Fruit fly (Drosophila melanogaster): ENCODE results near the gene Las.

Gene Las

dm6 chr3L:20448773-20449172, 16.6 kb upstream of the Las start:
- TF ChIP-seq noc (tag; optimal IDR thresholded peaks at IDR 0.05) = no peak

DNA sequence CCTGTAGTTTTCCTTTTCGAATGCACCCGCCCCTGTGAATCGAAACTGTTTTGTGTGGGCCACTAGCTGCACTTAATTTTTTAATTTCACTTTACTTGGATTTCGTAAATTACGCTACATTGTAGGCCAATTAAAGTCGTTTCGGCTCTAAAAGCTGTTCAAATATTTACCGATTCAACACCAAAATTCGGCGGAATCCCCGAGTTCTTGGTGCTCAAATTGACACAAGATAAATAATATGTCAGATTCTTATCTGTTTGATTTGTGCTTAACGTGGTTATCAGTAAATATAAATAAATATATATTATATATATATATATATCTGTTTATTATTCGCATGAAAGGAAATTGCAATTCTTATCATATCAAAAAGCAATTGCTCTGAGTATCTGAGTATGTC, 15.8 kb upstream of the Las start:
- peak; percentile 25 for TF ChIP-seq noc (tag; optimal IDR thresholded peaks at IDR 0.05)

DNA sequence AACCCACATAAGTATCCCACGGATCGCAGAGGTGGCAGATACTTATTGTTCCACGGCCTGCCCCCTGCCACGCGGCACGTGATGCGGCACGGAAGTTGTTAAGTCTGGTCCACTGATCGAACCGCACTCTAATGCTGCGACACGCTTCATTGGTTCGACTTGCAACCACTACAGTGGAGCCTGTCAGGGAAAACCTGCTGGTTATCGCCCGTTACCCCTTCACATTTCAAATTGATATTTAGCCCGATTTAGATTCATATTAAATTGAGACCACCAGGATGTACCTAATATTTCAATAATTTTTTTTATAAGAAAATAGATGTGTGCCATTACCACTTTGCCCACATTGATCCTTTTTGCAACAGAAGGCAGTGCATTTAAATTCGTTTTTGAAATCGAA, 15.2 kb upstream of the Las start:
- TF ChIP-seq noc (tag; optimal IDR thresholded peaks at IDR 0.05) = no peak

DNA sequence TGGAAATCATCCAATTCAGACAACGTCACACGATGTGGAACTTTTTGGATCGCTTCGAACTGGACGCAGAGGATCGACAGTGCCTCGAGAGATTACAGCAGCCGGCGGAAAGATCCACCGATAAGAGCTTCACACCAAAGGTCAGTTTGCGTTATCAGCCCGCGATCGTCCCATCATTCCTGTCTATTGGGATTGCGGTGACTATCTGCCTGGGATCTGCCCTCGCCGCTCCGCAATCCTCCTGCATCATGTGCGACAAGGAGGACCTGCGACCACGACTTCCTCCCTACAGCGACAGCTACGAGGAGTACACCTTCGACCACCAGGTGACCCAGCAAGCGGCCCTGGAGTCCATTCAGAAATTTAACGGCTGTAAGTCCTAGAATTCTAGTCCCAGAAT, 13.9 kb upstream of the Las start:
- TF ChIP-seq noc (tag; optimal IDR thresholded peaks at IDR 0.05) = no peak

DNA sequence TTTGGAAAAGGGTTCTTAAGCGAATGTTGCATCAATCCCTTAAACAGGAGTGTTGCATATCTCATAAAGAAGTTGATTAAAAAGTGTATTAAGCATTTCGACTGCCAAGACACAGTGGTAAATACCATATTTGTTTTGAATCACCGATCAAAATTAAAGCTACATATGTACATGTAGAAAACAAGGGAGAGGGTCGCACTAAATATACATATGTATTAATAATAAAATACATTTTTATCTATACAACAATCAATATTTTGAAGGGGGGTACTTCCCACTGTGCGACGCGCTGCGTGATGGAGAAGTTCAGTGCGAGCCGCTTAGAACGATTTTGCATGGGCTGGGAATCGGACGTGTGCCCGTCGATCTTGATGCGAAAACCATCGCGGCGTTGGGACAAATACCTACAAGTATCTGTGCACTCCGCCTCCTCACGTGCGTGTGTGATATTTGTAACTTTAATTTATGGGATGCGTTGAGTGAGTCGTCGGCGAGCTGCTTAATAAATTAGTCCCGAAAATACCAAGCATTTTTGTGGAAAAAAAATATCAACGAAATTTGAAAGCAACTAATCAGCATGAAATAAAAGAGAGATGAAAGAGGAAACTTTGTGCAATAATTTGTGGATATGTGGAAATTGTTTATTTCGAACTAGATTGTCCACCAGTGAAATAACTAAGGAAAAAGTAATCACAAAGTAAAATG, 12.8 kb upstream of the Las start:
- TF ChIP-seq noc (tag; optimal IDR thresholded peaks at IDR 0.05) = peak; percentile 83

DNA sequence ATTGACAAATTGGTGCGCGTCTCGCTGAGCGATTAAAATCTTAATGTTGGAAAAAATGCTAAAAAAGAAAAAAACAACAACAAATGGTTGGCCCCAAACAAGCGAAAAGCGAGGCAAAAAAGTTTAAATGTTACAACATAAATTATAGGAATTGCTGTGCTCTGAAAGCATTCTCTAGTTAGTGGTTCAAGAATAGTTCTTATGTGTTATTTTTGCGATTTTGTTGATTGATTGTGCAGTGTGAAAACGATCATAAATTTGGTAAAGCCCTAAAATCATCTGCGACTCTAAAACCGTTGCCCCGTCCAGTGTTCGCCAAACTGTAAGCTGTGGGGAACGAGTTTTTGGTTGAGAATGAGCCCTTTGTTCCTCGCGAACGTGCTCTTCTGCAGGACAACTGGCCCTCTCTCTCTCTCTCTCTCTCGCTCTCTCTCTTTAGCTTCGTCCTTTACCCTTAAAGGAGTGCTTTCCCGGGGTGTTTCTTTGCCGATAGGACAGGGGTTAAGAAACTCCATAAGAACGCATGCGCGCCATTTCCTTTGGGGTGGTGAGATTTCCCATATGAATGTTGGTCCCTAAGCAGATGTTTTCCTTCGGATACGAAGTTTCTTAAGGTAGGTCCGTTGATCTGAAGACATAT, 10.6 kb upstream of the Las start:
- no peak for TF ChIP-seq noc (tag; optimal IDR thresholded peaks at IDR 0.05)

- TF ChIP-seq noc (tag; optimal IDR thresholded peaks at IDR 0.05) = peak; percentile 51
These were observed 9.7 kb upstream of the Las start, which contains the start of gene CG5910 for dm6 chr3L:20441632-20442469. Gene CG5910, plus strand, starts transcription at chr3L:20442419.

- TF ChIP-seq noc (tag; optimal IDR thresholded peaks at IDR 0.05) = no peak
These were observed 8.8 kb upstream of the Las start for dm6 chr3L:20440902-20441429.

DNA sequence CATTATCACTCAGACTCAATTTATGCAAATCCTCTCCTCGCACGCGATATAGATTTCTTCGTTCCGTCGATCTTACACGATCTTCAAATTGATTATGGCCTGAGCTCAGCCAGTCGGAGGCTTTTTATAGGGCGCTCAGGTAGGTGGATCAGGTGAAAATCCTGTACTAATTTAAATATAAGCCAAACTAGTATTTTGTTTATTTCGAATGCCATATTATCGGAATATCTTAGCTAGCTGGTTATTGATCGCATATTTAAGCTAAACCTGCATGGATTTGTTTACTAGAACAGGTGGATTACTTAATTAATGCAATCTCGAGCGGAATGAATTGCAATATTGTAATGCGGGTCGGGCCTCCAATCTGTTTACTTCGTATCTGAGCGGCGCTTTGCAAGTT, 7.6 kb upstream of the Las start, which contains the start of gene Hpd:
Hpd (minus strand) TSS at position 101 of the 400 bp plus-strand sequence.
- no peak for TF ChIP-seq noc (tag; optimal IDR thresholded peaks at IDR 0.05)

DNA sequence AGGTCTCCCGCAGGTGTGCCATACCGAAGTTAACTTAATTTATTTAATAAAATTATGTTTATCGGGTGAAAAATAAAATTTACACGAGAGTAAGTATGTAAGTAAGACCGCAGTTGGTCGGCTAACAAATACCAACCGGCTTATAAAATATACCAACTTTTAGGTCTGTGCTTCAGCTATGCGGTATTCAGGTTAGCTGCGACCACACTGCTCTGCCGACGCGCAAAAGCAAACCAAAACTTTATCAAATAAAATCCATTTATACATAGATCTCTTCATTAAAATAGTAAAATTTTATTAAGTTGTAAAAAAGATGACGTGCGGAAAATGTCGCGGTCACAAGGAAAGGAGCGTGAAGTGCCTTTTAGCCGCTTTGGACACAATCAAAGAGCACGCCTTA, 3.9 kb upstream of the Las start, which contains the start of the genes mRpL15 and CtIP:
mRpL15 (minus strand) TSS at position 141 of the 400 bp plus-strand sequence.
CtIP (plus strand) TSS at position 182 of the 400 bp plus-strand sequence.
- TF ChIP-seq noc (tag; optimal IDR thresholded peaks at IDR 0.05) = no peak

DNA sequence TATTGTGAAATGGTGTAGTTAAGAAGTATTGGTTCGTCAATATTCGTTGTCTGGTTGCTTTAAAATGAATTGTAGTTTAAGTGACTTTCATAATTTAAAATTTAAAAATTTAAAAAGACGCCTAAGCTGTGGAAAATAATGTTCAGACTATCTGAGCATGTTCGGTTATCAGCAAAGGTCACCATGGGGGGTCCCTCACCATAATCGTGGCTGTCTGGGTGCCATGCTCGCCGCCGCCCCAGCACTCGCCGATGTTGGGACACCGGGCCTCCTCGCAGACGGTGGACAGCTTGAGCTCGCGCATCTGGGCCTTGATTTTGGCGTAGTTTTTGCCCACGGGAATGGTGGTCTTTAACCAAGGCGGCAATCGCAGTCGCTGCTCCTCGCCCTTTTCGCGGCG, 542 bp downstream of the Las start:
- TF ChIP-seq noc (tag; optimal IDR thresholded peaks at IDR 0.05) = no peak

dm6 chr3L:20430182-20430581, 2.0 kb downstream of the Las start, which contains the start of gene CG5262:
Gene CG5262, minus strand, starts transcription at chr3L:20430475.
- no peak for TF ChIP-seq noc (tag; optimal IDR thresholded peaks at IDR 0.05)

DNA sequence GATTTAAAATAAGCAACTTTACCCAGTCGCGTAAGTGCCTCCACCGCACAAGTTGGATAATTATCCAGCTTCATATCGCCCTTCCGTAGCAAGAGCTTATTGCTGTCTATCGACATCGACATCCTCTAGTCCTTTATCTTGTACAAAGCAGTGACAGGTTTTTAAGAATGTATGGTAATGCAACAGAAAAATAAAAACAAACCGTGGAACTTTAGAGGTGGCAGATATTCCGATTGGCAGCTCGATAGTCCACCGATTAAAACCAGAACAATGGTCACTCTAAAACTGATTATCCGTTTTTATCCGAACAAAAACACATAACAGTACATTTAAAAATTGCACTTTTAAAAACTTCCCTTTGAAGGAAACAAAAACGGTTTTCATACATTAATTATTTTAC, 4.7 kb downstream of the Las start, which contains the start of gene CG5274:
CG5274 (minus strand) TSS at position 218 of the 400 bp plus-strand sequence.
- no peak for TF ChIP-seq noc (tag; optimal IDR thresholded peaks at IDR 0.05)

DNA sequence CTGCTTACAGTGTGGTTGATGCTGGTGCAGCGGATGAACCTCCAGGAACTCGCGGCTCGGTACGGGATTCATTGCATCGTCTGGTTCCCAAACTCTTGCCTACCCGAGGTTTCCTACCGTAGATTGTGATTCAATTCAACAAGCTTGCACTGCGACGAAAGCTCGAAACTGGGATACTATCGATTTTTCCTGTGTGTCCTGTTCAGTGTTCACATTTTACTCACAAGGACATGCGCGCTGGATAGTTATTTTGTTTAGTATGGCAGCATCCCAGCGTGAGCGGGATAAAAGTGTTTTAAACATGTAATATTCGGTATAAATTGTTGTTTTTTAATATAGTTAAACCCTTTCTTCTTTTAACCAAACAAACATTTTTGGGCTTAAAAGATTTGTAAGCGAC, 6.3 kb downstream of the Las start, which contains the start of gene CG5282:
CG5282 (minus strand) TSS at position 184 of the 400 bp plus-strand sequence.
- no peak for TF ChIP-seq noc (tag; optimal IDR thresholded peaks at IDR 0.05)

- no peak for TF ChIP-seq noc (tag; optimal IDR thresholded peaks at IDR 0.05)
These were observed 18.9 kb downstream of the Las start, which contains the start of gene zye for dm6 chr3L:20413304-20413703. Gene zye, plus strand, starts transcription at chr3L:20413604.

DNA sequence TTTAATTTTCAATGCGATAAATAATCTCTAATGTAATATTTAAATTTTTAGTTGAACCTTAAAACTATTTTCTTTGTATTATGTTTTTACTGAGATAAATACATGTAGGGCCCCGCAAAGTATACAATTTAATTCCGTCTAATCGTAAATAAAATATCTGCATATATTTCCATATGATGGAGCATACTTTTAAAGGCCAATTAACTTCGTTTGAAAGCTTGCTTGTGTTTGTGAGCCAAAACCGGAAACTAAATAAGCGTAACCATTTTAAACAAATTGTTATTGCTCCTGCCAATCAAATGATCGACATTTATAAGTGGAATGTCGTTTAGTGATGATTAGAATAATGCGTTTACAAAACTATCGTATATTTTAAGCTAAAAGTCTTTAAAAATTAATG, 21.4 kb downstream of the Las start:
- no peak for TF ChIP-seq noc (tag; optimal IDR thresholded peaks at IDR 0.05)
